Fruit fly (Drosophila melanogaster): ENCODE results near the gene p130CAS.

Gene p130CAS

dm6 chr3L:175949-176348 is 23.3 kb downstream of the p130CAS start, which contains the start of gene CG7049 (continued):
- no peak for TF ChIP-seq fru (optimal IDR thresholded peaks at IDR 0.05)
- TF ChIP-seq tio (GFP tag; optimal IDR thresholded peaks at IDR 0.05): no peak
- TF ChIP-seq vvl (GFP tag; IDR thresholded peaks at IDR 0.05): peak; percentile 33; the same call in 1 of the 2 replicates
- TF ChIP-seq CG11247 (GFP tag; IDR thresholded peaks at IDR 0.05): no peak
- no peak for TF ChIP-seq CG10267 (tag; optimal IDR thresholded peaks at IDR 0.05)
- no peak for TF ChIP-seq salm (tag; optimal IDR thresholded peaks at IDR 0.05)
- peak; percentile 35 for TF ChIP-seq CG12659 (GFP tag; optimal IDR thresholded peaks at IDR 0.05)
- peak; percentile 80 for TF ChIP-seq sd (tag; optimal IDR thresholded peaks at IDR 0.05)
- TF ChIP-seq CG15073 (GFP tag; optimal IDR thresholded peaks at IDR 0.05): no peak
- TF ChIP-seq CG34224 (GFP tag; IDR thresholded peaks at IDR 0.05; ENCODE audit: partially characterized antibody): no peak
- peak; percentile 57 for TF ChIP-seq sens (GFP tag)
- no peak for TF ChIP-seq TFAM (GFP tag; optimal IDR thresholded peaks at IDR 0.05)
- no peak for TF ChIP-seq caup (GFP tag; optimal IDR thresholded peaks at IDR 0.05; ENCODE audit: severe bottlenecking)
- TF ChIP-seq psq (GFP tag; optimal IDR thresholded peaks at IDR 0.05): no peak
- TF ChIP-seq eve (GFP tag; optimal IDR thresholded peaks at IDR 0.05): no peak
- TF ChIP-seq Poxn (GFP tag; IDR thresholded peaks at IDR 0.05): no peak
- no peak for TF ChIP-seq yki (optimal IDR thresholded peaks at IDR 0.05)
- no peak for TF ChIP-seq CG42726 (GFP tag; IDR thresholded peaks at IDR 0.05; ENCODE audit: partially characterized antibody)
- no peak for TF ChIP-seq z (GFP tag; IDR thresholded peaks at IDR 0.05)
- TF ChIP-seq sqz (GFP tag; optimal IDR thresholded peaks at IDR 0.05): no peak
- no peak for TF ChIP-seq CG9932 (GFP tag; IDR thresholded peaks at IDR 0.05)
- no peak for TF ChIP-seq CG6689 (GFP tag; IDR thresholded peaks at IDR 0.05)
- TF ChIP-seq pzg (GFP tag; optimal IDR thresholded peaks at IDR 0.05): peak; percentile 50
- TF ChIP-seq Deaf1 (tag; optimal IDR thresholded peaks at IDR 0.05): no peak
- TF ChIP-seq CG18476 (GFP tag; optimal IDR thresholded peaks at IDR 0.05): no peak
- no peak for TF ChIP-seq CG12744 (GFP tag; optimal IDR thresholded peaks at IDR 0.05)
- TF ChIP-seq tin (GFP tag; optimal IDR thresholded peaks at IDR 0.05): no peak
- no peak for TF ChIP-seq nerfin-2 (GFP tag; IDR thresholded peaks at IDR 0.05; ENCODE audit: partially characterized antibody)
- TF ChIP-seq CG10431 (GFP tag; optimal IDR thresholded peaks at IDR 0.05): no peak
- TF ChIP-seq CG9215 (GFP tag; IDR thresholded peaks at IDR 0.05): no peak
- TF ChIP-seq CG34422 (GFP tag; IDR thresholded peaks at IDR 0.05): no peak
- no peak for TF ChIP-seq Scr (GFP tag; IDR thresholded peaks at IDR 0.05; ENCODE audit: partially characterized antibody)
- TF ChIP-seq sima (GFP tag; optimal IDR thresholded peaks at IDR 0.05): no peak
- TF ChIP-seq CTCF (GFP tag; optimal IDR thresholded peaks at IDR 0.05): no peak
- no peak for TF ChIP-seq CG2889 (GFP tag; IDR thresholded peaks at IDR 0.05)
- TF ChIP-seq crc (GFP tag; optimal IDR thresholded peaks at IDR 0.05): no peak
- TF ChIP-seq chn (GFP tag; optimal IDR thresholded peaks at IDR 0.05): no peak
- no peak for TF ChIP-seq Bgb (GFP tag; IDR thresholded peaks at IDR 0.05; ENCODE audit: partially characterized antibody)
- TF ChIP-seq Fer1 (GFP tag; optimal IDR thresholded peaks at IDR 0.05): peak; percentile 3
- peak; percentile 12 for TF ChIP-seq PHDP (tag; optimal IDR thresholded peaks at IDR 0.05)
- TF ChIP-seq Jarid2 (GFP tag; optimal IDR thresholded peaks at IDR 0.05): no peak
- no peak for TF ChIP-seq ci (GFP tag; IDR thresholded peaks at IDR 0.05)
- no peak for TF ChIP-seq unpg (GFP tag; optimal IDR thresholded peaks at IDR 0.05)
- TF ChIP-seq Awh (GFP tag; IDR thresholded peaks at IDR 0.05): no peak
- TF ChIP-seq CG1792 (GFP tag; optimal IDR thresholded peaks at IDR 0.05): no peak
- no peak for TF ChIP-seq CG8944 (GFP tag; optimal IDR thresholded peaks at IDR 0.05)
- TF ChIP-seq CG6765 (GFP tag; optimal IDR thresholded peaks at IDR 0.05): no peak
- no peak for TF ChIP-seq CG10543 (GFP tag; optimal IDR thresholded peaks at IDR 0.05)
- TF ChIP-seq CG7786 (GFP tag; optimal IDR thresholded peaks at IDR 0.05): no peak
- no peak for TF ChIP-seq CG12299 (tag; optimal IDR thresholded peaks at IDR 0.05)
- no peak for TF ChIP-seq vfl (GFP tag; optimal IDR thresholded peaks at IDR 0.05)
- no peak for TF ChIP-seq kah (GFP tag; optimal IDR thresholded peaks at IDR 0.05)
- TF ChIP-seq chinmo (GFP tag; IDR thresholded peaks at IDR 0.05; ENCODE audit: partially characterized antibody): 0 out of 4 replicates have a peak, but pooled peaks have one; percentile 35

Measured in whole organism, embryonic.